Fruit fly (Drosophila melanogaster): ENCODE measurements around the gene Col4a1.

The Col4a1 gene

DNA sequence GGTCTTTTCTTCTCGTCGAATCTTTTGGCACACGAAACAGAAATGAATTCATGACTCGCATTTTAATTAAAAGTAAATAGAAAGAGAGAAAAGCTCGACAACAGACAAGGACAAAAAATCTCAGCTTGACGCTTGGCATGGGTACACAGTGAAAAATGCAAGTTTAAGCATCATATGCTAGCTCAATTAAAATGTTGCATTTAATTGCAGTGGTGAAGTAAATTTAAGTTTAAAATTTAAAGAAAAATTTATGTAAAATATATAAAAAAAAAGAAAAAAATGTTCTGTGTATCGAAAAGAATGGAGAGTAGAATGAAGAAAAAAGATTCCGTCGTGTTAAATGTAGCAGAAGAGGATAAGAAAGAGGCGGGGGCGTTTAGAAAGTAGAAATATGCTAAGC, 56.2 kb downstream of the Col4a1 start:
- TF ChIP-seq CG8478 (optimal IDR thresholded peaks at IDR 0.05), result no peak
- no peak for TF ChIP-seq CTCF (optimal IDR thresholded peaks at IDR 0.05)

All from S2 (cell line).